Worm (Caenorhabditis elegans) whole organism, young adult: ENCODE results near the gene col-36.

Experiments used
- B0035.1 ChIP-seq: sonication (generic microtip); optimal IDR thresholded peaks from 2 replicates; lab custom pipeline; 2016; ENCODE audit warnings: missing genetic modification characterization, mild to moderate bottlenecking, missing compliant biosample characterization, missing genotype, missing genetic modification reagents
- B0261.1 ChIP-seq: sonication (generic microtip); optimal IDR thresholded peaks from 2 replicates; lab custom pipeline; 2016; ENCODE audit warnings: mild to moderate bottlenecking, missing genetic modification characterization, moderate library complexity, missing compliant biosample characterization
- C06A6.2 ChIP-seq: fragments of 200-800 bp; sonication (Bioruptor generic); conservative IDR thresholded peaks from 2 replicates; pipeline ENCODE4 v1.3.6; 2022; ENCODE audit warnings: missing genetic modification characterization, missing compliant biosample characterization
- F10E7.11 ChIP-seq: sonication (generic microtip); optimal IDR thresholded peaks from 2 replicates; lab custom pipeline; 2017; ENCODE audit warnings: mild to moderate bottlenecking, missing genetic modification characterization, moderate library complexity, missing compliant biosample characterization
- F33H1.4 ChIP-seq: fragments of 200-800 bp; sonication (Bioruptor generic); IDR thresholded peaks from 2 replicates; pipeline ENCODE4 v1.3.6; 2022; ENCODE audit warnings: missing genetic modification reagents, missing genetic modification characterization, missing compliant biosample characterization
- F52B5.7 ChIP-seq: sonication (generic microtip); optimal IDR thresholded peaks from 2 replicates; lab custom pipeline; 2016; ENCODE audit warnings: mild to moderate bottlenecking, missing genetic modification characterization, missing compliant biosample characterization
- F55B11.4 ChIP-seq: sonication (generic microtip); optimal IDR thresholded peaks from 2 replicates; lab custom pipeline; 2016; ENCODE audit warnings: missing compliant biosample characterization, missing genetic modification characterization, borderline replicate concordance; ENCODE audit not compliant: insufficient read depth
- F57C9.4 ChIP-seq: sonication (generic microtip); optimal IDR thresholded peaks from 2 replicates; lab custom pipeline; 2017; ENCODE audit warnings: mild to moderate bottlenecking, missing genetic modification characterization, missing compliant biosample characterization
- Y53F4B.3 ChIP-seq: fragments of 200-800 bp; sonication (Bioruptor generic); IDR thresholded peaks from 2 replicates; pipeline ENCODE4 v1.3.6; 2022; ENCODE audit warnings: missing genetic modification reagents, missing genetic modification characterization, missing compliant biosample characterization
- Y56A3A.18 ChIP-seq: fragments of 200-800 bp; sonication (Bioruptor generic); IDR thresholded peaks from 2 replicates; pipeline ENCODE4 v1.3.6; 2022; ENCODE audit warnings: missing genetic modification reagents, missing genetic modification characterization, missing compliant biosample characterization
- Y95B8A.8 ChIP-seq: fragments of 200-800 bp; sonication (Bioruptor generic); IDR thresholded peaks from 2 replicates; pipeline ENCODE4 v1.3.6; 2022; ENCODE audit warnings: missing genetic modification reagents, missing genetic modification characterization, missing compliant biosample characterization
- ZK185.1 ChIP-seq: sonication (generic microtip); optimal IDR thresholded peaks from 2 replicates; lab custom pipeline; 2016; ENCODE audit warnings: mild to moderate bottlenecking, missing genetic modification characterization, missing compliant biosample characterization; ENCODE audit not compliant: poor library complexity, severe bottlenecking
- aptf-3 ChIP-seq: fragments of 200-800 bp; sonication (Bioruptor generic); IDR thresholded peaks from 2 replicates; pipeline ENCODE4 v1.3.6; 2022; ENCODE audit warnings: missing genetic modification characterization, missing compliant biosample characterization
- athp-1 ChIP-seq: sonication (generic microtip); optimal IDR thresholded peaks from 2 replicates; lab custom pipeline; 2017; ENCODE audit warnings: mild to moderate bottlenecking, missing genetic modification characterization, missing compliant biosample characterization
- attf-5 ChIP-seq: fragments of 200-800 bp; sonication (Bioruptor generic); optimal IDR thresholded peaks from 2 replicates; lab custom pipeline; 2018; ENCODE audit warnings: mild to moderate bottlenecking, missing genetic modification characterization, missing compliant biosample characterization
- attf-6 ChIP-seq: fragments of 200-800 bp; sonication (Bioruptor generic); IDR thresholded peaks from 2 replicates; pipeline ENCODE4 v1.3.6; 2022; ENCODE audit warnings: missing genetic modification reagents, missing genetic modification characterization, missing compliant biosample characterization
- ceh-40 ChIP-seq: fragments of 200-800 bp; sonication (Bioruptor generic); IDR thresholded peaks from 2 replicates; pipeline ENCODE4 v1.3.6; 2022; ENCODE audit warnings: missing genetic modification characterization, missing compliant biosample characterization
- chd-7 ChIP-seq: sonication (generic microtip); optimal IDR thresholded peaks from 2 replicates; lab custom pipeline; 2016; ENCODE audit warnings: mild to moderate bottlenecking, missing genetic modification characterization, moderate library complexity, missing compliant biosample characterization
- die-1 ChIP-seq: sonication (generic microtip); optimal IDR thresholded peaks from 2 replicates; lab custom pipeline; 2016; ENCODE audit warnings: missing genotype, mild to moderate bottlenecking, missing genetic modification characterization, missing compliant biosample characterization
- dox-1 ChIP-seq: fragments of 200-800 bp; sonication (Bioruptor generic); IDR thresholded peaks from 2 replicates; pipeline ENCODE4 v1.3.6; 2022; ENCODE audit warnings: missing genetic modification reagents, missing genetic modification characterization, missing compliant biosample characterization
- dpff-1 ChIP-seq: sonication (generic microtip); optimal IDR thresholded peaks from 2 replicates; lab custom pipeline; 2017; ENCODE audit warnings: mild to moderate bottlenecking, missing genetic modification characterization, missing compliant biosample characterization
- efl-1 ChIP-seq: fragments of 150-350 bp; optimal IDR thresholded peaks from 2 replicates; lab custom pipeline; 2014; ENCODE audit warnings: missing biosample characterization, missing genetic modification reagents, missing genetic modification characterization
- ekl-4 ChIP-seq: fragments of 200-800 bp; sonication (Bioruptor generic); IDR thresholded peaks from 2 replicates; pipeline ENCODE4 v1.3.6; 2022; ENCODE audit warnings: missing genetic modification reagents, missing genetic modification characterization, missing compliant biosample characterization
- fkh-3 ChIP-seq: sonication (generic microtip); optimal IDR thresholded peaks from 2 replicates; lab custom pipeline; 2016; ENCODE audit warnings: mild to moderate bottlenecking, missing genetic modification characterization, missing compliant biosample characterization
- him-1 ChIP-seq: sonication (generic microtip); optimal IDR thresholded peaks from 2 replicates; lab custom pipeline; 2016; ENCODE audit warnings: missing genotype, missing genetic modification reagents, missing genetic modification characterization, missing compliant biosample characterization
- hlh-12 ChIP-seq: sonication (generic microtip); optimal IDR thresholded peaks from 2 replicates; lab custom pipeline; 2016; ENCODE audit warnings: missing genetic modification characterization, missing compliant biosample characterization
- hlh-26 ChIP-seq: fragments of 200-800 bp; sonication (Bioruptor generic); conservative IDR thresholded peaks from 2 replicates; pipeline ENCODE4 v1.3.6; 2022; ENCODE audit warnings: missing genetic modification reagents, missing genetic modification characterization, missing compliant biosample characterization
- hrde-1 ChIP-seq: sonication (generic microtip); optimal IDR thresholded peaks from 2 replicates; lab custom pipeline; 2016; ENCODE audit warnings: missing genetic modification characterization, mild to moderate bottlenecking, missing compliant biosample characterization, moderate library complexity, missing genotype, missing genetic modification reagents, borderline replicate concordance
- lag-1 ChIP-seq: fragments of 200-800 bp; sonication (Bioruptor generic); IDR thresholded peaks from 2 replicates; pipeline ENCODE4 v1.3.6; 2022; ENCODE audit warnings: missing genetic modification reagents, missing genetic modification characterization, missing compliant biosample characterization
- let-607 ChIP-seq, 2 experiments: fragments of 200-800 bp in 1 of 2; sonication (Bioruptor generic) in 1 of 2; sonication (generic microtip) in 1 of 2; optimal IDR thresholded peaks; 2 replicates each; lab custom pipeline; 2016 to 2018; ENCODE audit warnings: mild to moderate bottlenecking in 2 of 2, missing compliant biosample characterization in 2 of 2, missing genetic modification characterization in 2 of 2, moderate library complexity in 2 of 2, missing genotype in 1 of 2
- lsy-27 ChIP-seq: sonication (generic microtip); optimal IDR thresholded peaks from 2 replicates; lab custom pipeline; 2017; ENCODE audit warnings: missing genetic modification characterization, mild to moderate bottlenecking, missing compliant biosample characterization, antibody characterized with exemption, missing genotype, borderline replicate concordance; ENCODE audit not compliant: insufficient read depth
- madf-10 ChIP-seq: sonication (generic microtip); optimal IDR thresholded peaks from 2 replicates; lab custom pipeline; 2016; ENCODE audit warnings: mild to moderate bottlenecking, missing genetic modification characterization, missing compliant biosample characterization
- madf-6 ChIP-seq: fragments of 200-800 bp; sonication (Bioruptor generic); IDR thresholded peaks from 2 replicates; pipeline ENCODE4 v1.3.6; 2022; ENCODE audit warnings: missing genetic modification reagents, missing genetic modification characterization, missing compliant biosample characterization
- nfya-2 ChIP-seq: fragments of 200-800 bp; sonication (Bioruptor generic); IDR thresholded peaks from 2 replicates; pipeline ENCODE4 v1.3.6; 2022; ENCODE audit warnings: missing genetic modification reagents, missing genetic modification characterization, missing compliant biosample characterization
- nhr-120 ChIP-seq: fragments of 200-800 bp; sonication (Bioruptor generic); IDR thresholded peaks from 2 replicates; pipeline ENCODE4 v1.3.6; 2022; ENCODE audit warnings: missing genetic modification characterization, missing compliant biosample characterization
- nhr-80 ChIP-seq: sonication (generic microtip); optimal IDR thresholded peaks from 2 replicates; lab custom pipeline; 2016; ENCODE audit warnings: missing genetic modification characterization, missing compliant biosample characterization
- repo-1 ChIP-seq: sonication (generic microtip); optimal IDR thresholded peaks from 2 replicates; lab custom pipeline; 2017; ENCODE audit warnings: mild to moderate bottlenecking, missing genetic modification characterization, missing compliant biosample characterization
- sdz-38 ChIP-seq: sonication (generic microtip); optimal IDR thresholded peaks from 2 replicates; lab custom pipeline; 2016; ENCODE audit warnings: missing genotype, missing genetic modification characterization, missing compliant biosample characterization
- snpc-1.3 ChIP-seq: sonication (generic microtip); optimal IDR thresholded peaks from 2 replicates; lab custom pipeline; 2017; ENCODE audit warnings: missing genetic modification characterization, mild to moderate bottlenecking, missing compliant biosample characterization, antibody characterized with exemption, moderate library complexity, missing genotype, missing genetic modification reagents; ENCODE audit not compliant: insufficient read depth
- snpc-4 ChIP-seq, 5 experiments: fragments of 150-350 bp in 1 of 5; sonication (generic microtip) in 4 of 5; optimal IDR thresholded peaks; 2 replicates each; lab custom pipeline; 2014 to 2018; ENCODE audit warnings: missing genetic modification characterization in 5 of 5, missing biosample characterization in 3 of 5, antibody characterized with exemption in 2 of 5, mild to moderate bottlenecking in 2 of 5, missing compliant biosample characterization in 2 of 5, missing genotype in 2 of 5, moderate library complexity in 2 of 5, missing genetic modification reagents in 1 of 5
- somi-1 ChIP-seq: fragments of 200-800 bp; sonication (Bioruptor generic); optimal IDR thresholded peaks from 2 replicates; lab custom pipeline; 2018; ENCODE audit warnings: mild to moderate bottlenecking, missing genetic modification characterization, missing compliant biosample characterization
- sptf-2 ChIP-seq: fragments of 200-800 bp; sonication (Bioruptor generic); optimal IDR thresholded peaks from 2 replicates; lab custom pipeline; 2018; ENCODE audit warnings: mild to moderate bottlenecking, missing genetic modification characterization, missing compliant biosample characterization
- tbx-9 ChIP-seq: sonication (generic microtip); optimal IDR thresholded peaks from 2 replicates; lab custom pipeline; 2016; ENCODE audit warnings: borderline replicate concordance, missing genetic modification characterization, inconsistent platforms, missing compliant biosample characterization
- unc-130 ChIP-seq: sonication (generic microtip); optimal IDR thresholded peaks from 2 replicates; lab custom pipeline; 2016; ENCODE audit warnings: missing genetic modification reagents, missing genetic modification characterization, missing compliant biosample characterization
- zfh-2 ChIP-seq: fragments of 200-800 bp; sonication (Bioruptor generic); conservative IDR thresholded peaks from 2 replicates; pipeline ENCODE4 v1.3.6; 2022; ENCODE audit warnings: missing genetic modification reagents, missing genetic modification characterization, missing compliant biosample characterization
- zim-3 ChIP-seq: sonication (generic microtip); optimal IDR thresholded peaks from 2 replicates; lab custom pipeline; 2017; ENCODE audit warnings: mild to moderate bottlenecking, missing genetic modification characterization, moderate library complexity, missing compliant biosample characterization
- ztf-25 ChIP-seq: fragments of 200-800 bp; sonication (Bioruptor generic); IDR thresholded peaks from 2 replicates; pipeline ENCODE4 v1.3.6; 2022; ENCODE audit warnings: missing genetic modification reagents, missing genetic modification characterization, missing compliant biosample characterization
- ztf-26 ChIP-seq: sonication (generic microtip); optimal IDR thresholded peaks from 2 replicates; lab custom pipeline; 2017; ENCODE audit warnings: missing genetic modification characterization, missing compliant biosample characterization
- ztf-28 ChIP-seq: fragments of 200-800 bp; sonication (Bioruptor generic); IDR thresholded peaks from 2 replicates; pipeline ENCODE4 v1.3.6; 2022; ENCODE audit warnings: missing genetic modification reagents, missing genetic modification characterization, missing compliant biosample characterization

Gene col-36

DNA sequence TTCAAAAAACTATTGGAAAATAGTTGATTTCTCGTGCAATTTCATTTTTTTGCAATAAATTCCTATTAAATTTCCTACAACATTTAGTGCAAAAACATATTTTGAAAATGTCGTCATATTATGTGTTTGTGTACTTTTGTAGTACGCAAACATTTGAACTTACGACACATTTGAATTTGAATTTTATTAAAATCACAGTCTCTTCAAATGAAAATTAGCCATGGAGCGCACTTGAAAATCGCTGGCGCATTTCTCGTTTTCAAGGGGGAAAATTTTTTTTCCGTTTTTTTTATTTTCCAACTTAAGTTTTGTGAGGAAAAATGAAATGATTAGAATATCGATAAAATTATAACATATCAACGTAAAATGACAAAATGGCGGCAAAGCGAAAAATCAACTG, 21.1 kb downstream of the col-36 start (continued):
- TF ChIP-seq sdz-38 (tag; lab: Kevin White, UChicago) (no peak), unc-130 (GFP tag; lab: Kevin White, UChicago) (no peak), F33H1.4 (GFP tag; lab: Robert Waterston, UW) (peak; percentile 61), snpc-4 (GFP tag; optimal IDR thresholded peaks at IDR 0.05; lab: Kevin White, UChicago) (peak; percentile 18), snpc-4 (tag; optimal IDR thresholded peaks at IDR 0.05; lab: Kevin White, UChicago) (peak in 2 of 4 experiments; percentile 28 to 32), F55B11.4 (tag; lab: Kevin White, UChicago) (no peak), attf-6 (GFP tag; lab: Robert Waterston, UW) (no peak), dox-1 (GFP tag; lab: Robert Waterston, UW) (no peak), F52B5.7 (tag; lab: Kevin White, UChicago) (no peak), let-607 (tag; optimal IDR thresholded peaks at IDR 0.05; lab: Kevin White, UChicago) (no peak), F10E7.11 (tag; lab: Kevin White, UChicago) (no peak), ZK185.1 (tag; lab: Kevin White, UChicago) (peak; percentile 35), F57C9.4 (no peak), zfh-2 (GFP tag; lab: Robert Waterston, UW) (no peak), lag-1 (GFP tag; lab: Robert Waterston, UW) (no peak), him-1 (tag; lab: Kevin White, UChicago) (peak; percentile 75), aptf-3 (GFP tag; lab: Robert Waterston, UW) (no peak), ekl-4 (GFP tag; lab: Robert Waterston, UW) (0 out of 2 replicates have a peak, but pooled peaks have one; percentile 17), sptf-2 (GFP tag; lab: Kevin White, UChicago) (no peak), zim-3 (tag; lab: Kevin White, UChicago) (no peak), tbx-9 (tag; lab: Kevin White, UChicago) (no peak), ztf-28 (GFP tag; lab: Robert Waterston, UW) (no peak), ceh-40 (no peak), nfya-2 (GFP tag; lab: Robert Waterston, UW) (no peak), repo-1 (tag; lab: Kevin White, UChicago) (no peak), snpc-1.3 (peak; percentile 73), Y95B8A.8 (no peak), die-1 (tag; lab: Kevin White, UChicago) (no peak), attf-5 (peak; percentile 68), nhr-80 (tag; lab: Kevin White, UChicago) (no peak), Y56A3A.18 (GFP tag; lab: Robert Waterston, UW) (no peak), B0035.1 (tag; lab: Kevin White, UChicago) (no peak), madf-10 (tag; lab: Kevin White, UChicago) (no peak), hlh-12 (no peak), C06A6.2 (GFP tag; lab: Robert Waterston, UW) (no peak), ztf-26 (tag; lab: Kevin White, UChicago) (no peak), athp-1 (tag; lab: Kevin White, UChicago) (no peak), somi-1 (GFP tag; lab: Kevin White, UChicago) (no peak), lsy-27 (no peak), ztf-25 (GFP tag; lab: Robert Waterston, UW) (no peak), madf-6 (GFP tag; lab: Robert Waterston, UW) (no peak), efl-1 (GFP tag; lab: Kevin White, UChicago) (peak; percentile 45), fkh-3 (tag; lab: Kevin White, UChicago) (no peak), B0261.1 (tag; lab: Kevin White, UChicago) (no peak), hrde-1 (tag; lab: Kevin White, UChicago) (peak; percentile 46), nhr-120 (GFP tag; lab: Robert Waterston, UW) (no peak), hlh-26 (no peak), dpff-1 (tag; lab: Kevin White, UChicago) (no peak), chd-7 (tag; lab: Kevin White, UChicago) (no peak), Y53F4B.3 (GFP tag; lab: Robert Waterston, UW) (no peak)
